Worm (Caenorhabditis elegans): ENCODE results near the gene K10C2.6.

DNA sequence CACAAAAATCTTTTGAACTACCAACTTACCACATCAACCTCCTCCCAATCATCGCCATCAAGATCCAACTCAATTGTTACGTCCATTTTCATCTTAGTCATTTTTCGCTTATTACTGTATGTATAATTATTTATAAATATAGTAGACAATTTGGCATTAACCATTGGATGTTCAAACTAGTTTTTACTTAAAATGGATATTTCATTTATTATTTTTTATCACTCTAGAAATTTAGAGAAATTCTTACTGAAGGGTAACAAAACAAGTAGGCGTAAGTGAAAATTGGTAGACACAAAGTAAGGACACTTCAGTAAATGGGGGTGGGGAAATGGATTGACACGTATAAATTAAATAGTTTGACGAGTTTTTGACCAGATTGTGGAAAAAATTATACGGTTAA is 48.5 kb downstream of the K10C2.6 start, which contains the start of gene actl-1:
- no peak for TF ChIP-seq ceh-2 (tag; optimal IDR thresholded peaks at IDR 0.05)
- no peak for TF ChIP-seq nhr-11 (tag; optimal IDR thresholded peaks at IDR 0.05)
- no peak for TF ChIP-seq hlh-30 (tag; optimal IDR thresholded peaks at IDR 0.05; ENCODE audit: insufficient read depth)
- no peak for TF ChIP-seq ceh-48 (tag; optimal IDR thresholded peaks at IDR 0.05)
- TF ChIP-seq rnt-1 (tag; optimal IDR thresholded peaks at IDR 0.05): no peak
- no peak for TF ChIP-seq ceh-9 (tag; optimal IDR thresholded peaks at IDR 0.05)
- TF ChIP-seq fkh-10 (GFP tag; optimal IDR thresholded peaks at IDR 0.05): no peak
- TF ChIP-seq K02D7.2 (tag; optimal IDR thresholded peaks at IDR 0.05): no peak
- no peak for TF ChIP-seq elt-2 (tag; optimal IDR thresholded peaks at IDR 0.05)
- TF ChIP-seq ama-1 (optimal IDR thresholded peaks at IDR 0.05): no peak
- no peak for TF ChIP-seq ref-2 (tag; optimal IDR thresholded peaks at IDR 0.05)
- TF ChIP-seq ets-4 (tag; optimal IDR thresholded peaks at IDR 0.05): no peak
- no peak for TF ChIP-seq ceh-22 (tag; optimal IDR thresholded peaks at IDR 0.05)
- no peak for TF ChIP-seq pha-4 (tag; optimal IDR thresholded peaks at IDR 0.05)

All from whole organism, late embryonic.